Worm (Caenorhabditis elegans): Measurements from ENCODE around the gene kin-18.

DNA sequence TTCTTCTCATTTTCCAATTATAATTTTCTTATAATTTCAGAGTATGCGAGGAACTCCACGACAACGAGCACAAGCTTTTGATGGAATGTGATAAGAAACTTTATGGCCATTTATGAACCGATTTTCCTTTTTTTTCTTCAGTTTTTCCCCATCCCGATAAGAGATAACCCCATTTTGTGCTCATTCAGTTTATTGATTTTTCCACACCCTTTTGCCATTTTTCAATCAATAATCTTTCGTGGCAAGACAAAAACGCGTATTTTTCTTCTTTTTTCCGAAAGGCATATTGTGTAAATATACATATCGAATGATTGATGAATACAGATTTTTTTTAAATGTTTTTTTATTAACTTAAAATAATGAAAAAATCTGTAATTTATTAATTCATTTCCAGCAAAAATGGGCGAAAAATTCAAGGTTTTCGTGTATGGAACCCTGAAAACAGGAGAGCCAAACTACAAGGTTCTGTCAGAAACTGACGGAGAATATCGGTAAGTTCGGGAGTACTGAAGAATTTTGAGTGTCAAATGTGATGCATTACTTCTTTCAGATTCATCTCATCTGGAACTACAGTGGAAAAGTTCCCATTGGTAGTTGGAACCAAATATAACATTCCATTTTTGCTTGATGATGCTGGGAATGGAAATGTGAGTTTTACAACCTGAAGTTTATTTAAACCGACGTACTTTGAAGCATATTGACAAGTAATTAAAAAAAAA, 46.0 kb downstream of the kin-18 start, which contains the start of gene F42A10.9:
- TF ChIP-seq him-1 (tag; optimal IDR thresholded peaks at IDR 0.05) (no peak), dao-5 (tag; optimal IDR thresholded peaks at IDR 0.05) (no peak), W03F9.2 (tag; optimal IDR thresholded peaks at IDR 0.05) (no peak)

Data from whole organism, L4/young adult.